Worm (Caenorhabditis elegans) whole organism, L2 larva: ENCODE measurements around the gene T03G11.9.

ENCODE experiments used
- blmp-1 ChIP-seq: sonication (generic microtip); optimal IDR thresholded peaks from 2 replicates; lab custom pipeline; 2017; ENCODE audit warnings: missing genetic modification characterization, mild to moderate bottlenecking, missing compliant biosample characterization, antibody characterized with exemption, moderate library complexity; ENCODE audit not compliant: insufficient read depth
- lin-11 ChIP-seq: fragments of 150-350 bp; sonication (generic microtip); optimal IDR thresholded peaks from 2 replicates; lab custom pipeline; 2014; ENCODE audit warnings: missing biosample characterization, missing genetic modification characterization, inconsistent platforms, mixed read lengths
- lin-13 ChIP-seq: fragments of 150-350 bp; optimal IDR thresholded peaks from 2 replicates; lab custom pipeline; 2014; ENCODE audit warnings: missing biosample characterization, missing genetic modification reagents, missing genetic modification characterization
- nhr-12 ChIP-seq: fragments of 150-350 bp; optimal IDR thresholded peaks from 2 replicates; lab custom pipeline; 2014; ENCODE audit warnings: missing biosample characterization, missing genetic modification characterization
- sma-3 ChIP-seq: sonication (generic microtip); optimal IDR thresholded peaks from 2 replicates; lab custom pipeline; 2016; ENCODE audit warnings: missing genetic modification reagents, missing genetic modification characterization, missing compliant biosample characterization
- unc-62 ChIP-seq: fragments of 150-350 bp; optimal IDR thresholded peaks from 2 replicates; lab custom pipeline; 2014; ENCODE audit warnings: missing biosample characterization, missing genetic modification reagents, missing genetic modification characterization
- zag-1 ChIP-seq: fragments of 150-350 bp; optimal IDR thresholded peaks from 2 replicates; lab custom pipeline; 2014; ENCODE audit warnings: missing biosample characterization, missing genetic modification characterization
- ztf-11 ChIP-seq: sonication (generic microtip); optimal IDR thresholded peaks from 2 replicates; lab custom pipeline; 2017; ENCODE audit warnings: missing biosample characterization, missing genetic modification characterization

DNA sequence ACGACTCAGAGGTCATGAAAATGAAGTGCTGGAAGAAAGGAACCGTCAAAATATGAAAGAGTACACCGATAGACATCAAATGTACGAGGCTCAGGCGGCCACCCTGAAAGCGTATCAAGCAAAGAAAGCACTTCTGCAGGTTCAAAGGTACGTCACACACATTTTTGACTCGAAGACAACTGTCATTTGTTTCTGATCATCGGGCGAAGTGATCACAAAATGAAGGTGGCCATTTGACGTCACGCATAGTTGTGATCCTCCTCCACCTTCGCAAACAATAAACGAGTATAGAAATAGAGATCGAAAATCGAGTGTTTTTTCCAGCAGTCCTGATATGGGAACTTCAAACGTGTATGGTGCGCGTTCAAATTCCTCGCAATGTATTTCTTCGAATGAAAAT lies 15.2 kb downstream of the T03G11.9 start:
- TF ChIP-seq nhr-12 (tag; lab: Kevin White, UChicago) (no peak), lin-11 (tag; lab: Kevin White, UChicago) (no peak), ztf-11 (tag; lab: Kevin White, UChicago) (no peak), lin-13 (no peak), zag-1 (no peak), blmp-1 (no peak), unc-62 (no peak), sma-3 (no peak)
